Worm (Caenorhabditis elegans): ENCODE data around the gene C27H6.9.

DNA sequence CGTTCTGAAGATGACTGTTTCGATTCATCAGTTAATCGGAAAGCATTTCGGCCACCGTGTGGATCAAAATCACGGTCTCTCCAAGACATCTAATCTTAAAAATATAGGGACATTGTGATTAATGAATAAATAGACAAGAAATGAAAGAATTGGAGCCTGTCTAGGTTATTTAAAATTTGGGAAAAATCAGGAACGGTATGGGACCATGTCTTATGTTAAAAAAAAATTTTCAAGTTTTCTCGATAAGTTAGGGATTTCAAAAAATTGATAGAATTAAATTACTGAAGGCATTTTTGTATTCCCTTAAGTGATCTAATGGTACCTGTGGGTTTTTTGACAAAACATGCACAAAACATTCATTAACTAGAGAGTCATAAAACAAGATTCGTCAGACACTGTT lies 6.5 kb upstream of the C27H6.9 start, which contains the start of gene unc-41:
- no peak for TF ChIP-seq cey-2 (tag; optimal IDR thresholded peaks at IDR 0.05; ENCODE audit: borderline replicate concordance, insufficient read depth)
- no peak for TF ChIP-seq ama-1 (optimal IDR thresholded peaks at IDR 0.05)
- TF ChIP-seq nhr-237 (tag; optimal IDR thresholded peaks at IDR 0.05), result no peak
- TF ChIP-seq pqm-1 (tag; optimal IDR thresholded peaks at IDR 0.05), result no peak
- no peak for TF ChIP-seq rbr-2 (tag; optimal IDR thresholded peaks at IDR 0.05)
- no peak for TF ChIP-seq unc-62 (GFP tag; optimal IDR thresholded peaks at IDR 0.05 in 1 of 2)
- no peak for TF ChIP-seq unc-62 (tag; optimal IDR thresholded peaks at IDR 0.05)
- TF ChIP-seq F49E8.2 (tag; optimal IDR thresholded peaks at IDR 0.05; ENCODE audit: borderline replicate concordance), result no peak

Measured in whole organism, L4 larva.